Fruit fly (Drosophila melanogaster) whole organism, embryonic: ENCODE results near the gene dtn.

ENCODE experiments used
- C15 ChIP-seq: fragments of 200-800 bp; sonication (Bioruptor generic); IDR thresholded peaks from 3 replicates; pipeline ENCODE4 v1.3.6; 2022; ENCODE audit warnings: missing biosample characterization, missing genetic modification characterization
- CG10209 ChIP-seq: fragments of 200-800 bp; sonication (Bioruptor generic); optimal IDR thresholded peaks from 3 replicates; lab custom pipeline; 2017; ENCODE audit warnings: missing biosample characterization, mild to moderate bottlenecking, missing genetic modification characterization, missing genetic modification reagents
- CG1024 ChIP-seq: fragments of 200-800 bp; sonication (Bioruptor generic); IDR thresholded peaks from 2 replicates; pipeline ENCODE4 v1.3.6; 2022; ENCODE audit warnings: missing biosample characterization, missing genetic modification characterization
- CG11456 ChIP-seq: fragments of 200-800 bp; sonication (Bioruptor generic); IDR thresholded peaks from 3 replicates; pipeline ENCODE4 v1.3.6; 2022; ENCODE audit warnings: missing biosample characterization, missing genetic modification characterization
- CG13123 ChIP-seq: fragments of 200-800 bp; sonication (Bioruptor generic); optimal IDR thresholded peaks from 2 replicates; lab custom pipeline; 2016; ENCODE audit warnings: missing biosample characterization, missing genetic modification characterization
- CG13624 ChIP-seq: fragments of 200-800 bp; sonication (Bioruptor generic); optimal IDR thresholded peaks from 2 replicates; lab custom pipeline; 2016; ENCODE audit warnings: missing biosample characterization, missing genetic modification characterization
- CG15269 ChIP-seq: fragments of 200-800 bp; sonication (Bioruptor generic); optimal IDR thresholded peaks from 2 replicates; lab custom pipeline; 2018; ENCODE audit warnings: missing biosample characterization, mild to moderate bottlenecking, missing genetic modification characterization, moderate library complexity
- CG16863 ChIP-seq: fragments of 200-800 bp; sonication (Bioruptor generic); optimal IDR thresholded peaks from 3 replicates; lab custom pipeline; 2016; ENCODE audit warnings: missing biosample characterization, missing genetic modification characterization
- CG2129 ChIP-seq: fragments of 200-800 bp; sonication (Bioruptor generic); IDR thresholded peaks from 2 replicates; pipeline ENCODE4 v1.3.6; 2022; ENCODE audit warnings: missing biosample characterization, missing genetic modification characterization; ENCODE audit not compliant: partially characterized antibody
- CG2889 ChIP-seq: fragments of 200-800 bp; sonication (Bioruptor generic); IDR thresholded peaks from 3 replicates; pipeline ENCODE4 v1.3.6; 2022; ENCODE audit warnings: missing biosample characterization, missing genetic modification characterization
- CG3065 ChIP-seq: fragments of 200-800 bp; sonication (Bioruptor generic); optimal IDR thresholded peaks from 2 replicates; lab custom pipeline; 2016; ENCODE audit warnings: missing biosample characterization, missing genetic modification characterization
- CG32772 ChIP-seq: fragments of 200-800 bp; sonication (Bioruptor generic); IDR thresholded peaks from 2 replicates; pipeline ENCODE4 v1.3.6; 2022; ENCODE audit warnings: missing biosample characterization, missing genetic modification characterization
- CG3847 ChIP-seq: fragments of 200-800 bp; sonication (Bioruptor generic); IDR thresholded peaks from 2 replicates; pipeline ENCODE4 v1.3.6; 2022; ENCODE audit warnings: missing biosample characterization, missing genetic modification characterization
- CG4424 ChIP-seq: fragments of 200-800 bp; sonication (Bioruptor generic); optimal IDR thresholded peaks from 3 replicates; lab custom pipeline; 2016; ENCODE audit warnings: missing biosample characterization, missing genetic modification characterization
- CG4707 ChIP-seq: fragments of 200-800 bp; sonication (Bioruptor generic); optimal IDR thresholded peaks from 2 replicates; lab custom pipeline; 2018; ENCODE audit warnings: missing biosample characterization, mild to moderate bottlenecking, missing genetic modification characterization, moderate library complexity
- CG4730 ChIP-seq: fragments of 200-800 bp; sonication (Bioruptor generic); IDR thresholded peaks from 2 replicates; pipeline ENCODE4 v1.3.6; 2022; ENCODE audit warnings: missing biosample characterization, missing genetic modification characterization
- CG6175 ChIP-seq: fragments of 200-800 bp; sonication (Bioruptor generic); IDR thresholded peaks from 3 replicates; pipeline ENCODE4 v1.3.6; 2022; ENCODE audit warnings: missing biosample characterization, missing genetic modification characterization
- CG6254 ChIP-seq: fragments of 200-800 bp; sonication (Bioruptor generic); optimal IDR thresholded peaks from 3 replicates; lab custom pipeline; 2017; ENCODE audit warnings: mild to moderate bottlenecking, missing biosample characterization, missing genetic modification reagents, missing genetic modification characterization
- CG6854 ChIP-seq: fragments of 200-800 bp; sonication (Bioruptor generic); optimal IDR thresholded peaks from 3 replicates; lab custom pipeline; 2017; ENCODE audit warnings: missing biosample characterization, mild to moderate bottlenecking, missing genetic modification characterization
- CG7357 ChIP-seq: fragments of 200-800 bp; sonication (Bioruptor generic); IDR thresholded peaks from 3 replicates; pipeline ENCODE4 v1.3.6; 2022; ENCODE audit warnings: missing biosample characterization, missing genetic modification characterization
- CG7372 ChIP-seq: fragments of 200-800 bp; sonication (Bioruptor generic); IDR thresholded peaks from 2 replicates; pipeline ENCODE4 v1.3.6; 2022; ENCODE audit warnings: missing biosample characterization, missing genetic modification characterization
- CG9932 ChIP-seq: fragments of 200-800 bp; sonication (Bioruptor generic); IDR thresholded peaks from 2 replicates; pipeline ENCODE4 v1.3.6; 2022; ENCODE audit warnings: missing biosample characterization, missing genetic modification characterization
- Dref ChIP-seq: fragments of 200-800 bp; sonication (Bioruptor generic); IDR thresholded peaks from 2 replicates; pipeline ENCODE4 v1.3.6; 2022; ENCODE audit warnings: missing biosample characterization, missing genetic modification characterization
- E2f2 ChIP-seq: fragments of 200-800 bp; sonication (Bioruptor generic); IDR thresholded peaks from 2 replicates; pipeline ENCODE4 v1.3.6; 2022; ENCODE audit warnings: missing biosample characterization, missing genetic modification characterization
- Eip74EF ChIP-seq, 2 experiments: fragments of 200-800 bp in 1 of 2; fragments of >200 bp in 1 of 2; sonication (Bioruptor generic) in 1 of 2; optimal IDR thresholded peaks; 2 replicates each; lab custom pipeline; 2017 to 2019; ENCODE audit warnings: missing biosample characterization in 2 of 2, missing genetic modification characterization in 2 of 2, mild to moderate bottlenecking in 1 of 2, moderate library complexity in 1 of 2
- Gug ChIP-seq: fragments of 200-800 bp; sonication (Bioruptor generic); IDR thresholded peaks from 4 replicates; pipeline ENCODE4 v1.3.6; 2022; ENCODE audit warnings: missing biosample characterization, missing genetic modification characterization
- HLH3B ChIP-seq: fragments of 200-800 bp; sonication (Bioruptor generic); IDR thresholded peaks from 2 replicates; pipeline ENCODE4 v1.3.6; 2022; ENCODE audit warnings: missing biosample characterization, missing genetic modification characterization
- Jarid2 ChIP-seq: fragments of 200-800 bp; sonication (Bioruptor generic); optimal IDR thresholded peaks from 3 replicates; lab custom pipeline; 2017; ENCODE audit warnings: mild to moderate bottlenecking, missing biosample characterization, missing genetic modification reagents, missing genetic modification characterization
- Lpt ChIP-seq: fragments of >200 bp; optimal IDR thresholded peaks from 2 replicates; lab custom pipeline; 2018; ENCODE audit warnings: missing biosample characterization, missing genetic modification characterization
- MESR4 ChIP-seq: fragments of 200-800 bp; sonication (Bioruptor generic); optimal IDR thresholded peaks from 2 replicates; lab custom pipeline; 2018; ENCODE audit warnings: missing biosample characterization, mild to moderate bottlenecking, missing genetic modification characterization, moderate library complexity
- Myb ChIP-seq: fragments of 200-800 bp; sonication (Bioruptor generic); optimal IDR thresholded peaks from 2 replicates; lab custom pipeline; 2016; ENCODE audit warnings: missing biosample characterization, missing genetic modification characterization
- NFAT ChIP-seq: fragments of 200-800 bp; sonication (Bioruptor generic); IDR thresholded peaks from 2 replicates; pipeline ENCODE4 v1.3.6; 2022; ENCODE audit warnings: missing biosample characterization, missing genetic modification characterization
- Spps ChIP-seq: fragments of 200-800 bp; sonication (Bioruptor generic); optimal IDR thresholded peaks from 2 replicates; lab custom pipeline; 2018; ENCODE audit warnings: missing biosample characterization, mild to moderate bottlenecking, missing genetic modification characterization
- Sry-β ChIP-seq: fragments of 200-800 bp; sonication (Bioruptor generic); optimal IDR thresholded peaks from 2 replicates; lab custom pipeline; 2018; ENCODE audit warnings: missing biosample characterization, mild to moderate bottlenecking, missing genetic modification characterization, moderate library complexity
- chinmo ChIP-seq: fragments of 200-800 bp; sonication (Bioruptor generic); IDR thresholded peaks from 4 replicates; pipeline ENCODE4 v1.3.6; 2022; ENCODE audit warnings: missing biosample characterization, missing genetic modification characterization; ENCODE audit not compliant: partially characterized antibody
- chn ChIP-seq: fragments of 200-800 bp; sonication (Bioruptor generic); optimal IDR thresholded peaks from 2 replicates; lab custom pipeline; 2016; ENCODE audit warnings: missing biosample characterization, missing genetic modification characterization
- corto ChIP-seq: fragments of 200-800 bp; sonication (Bioruptor generic); optimal IDR thresholded peaks from 2 replicates; lab custom pipeline; 2016; ENCODE audit warnings: missing biosample characterization, mild to moderate bottlenecking, missing genetic modification characterization, moderate library complexity
- gro ChIP-seq: fragments of 200-800 bp; sonication (Bioruptor generic); optimal IDR thresholded peaks from 2 replicates; lab custom pipeline; 2016; ENCODE audit warnings: missing biosample characterization, missing genetic modification characterization
- her ChIP-seq: fragments of 200-800 bp; sonication (Bioruptor generic); optimal IDR thresholded peaks from 2 replicates; lab custom pipeline; 2016; ENCODE audit warnings: missing biosample characterization, missing genetic modification characterization
- nau ChIP-seq: fragments of 200-800 bp; sonication (Bioruptor generic); optimal IDR thresholded peaks from 3 replicates; lab custom pipeline; 2017; ENCODE audit warnings: missing biosample characterization, mild to moderate bottlenecking, missing genetic modification characterization, missing genetic modification reagents
- oc ChIP-seq: fragments of 200-800 bp; sonication (Bioruptor generic); optimal IDR thresholded peaks from 2 replicates; lab custom pipeline; 2018; ENCODE audit warnings: missing biosample characterization, mild to moderate bottlenecking, missing genetic modification characterization, moderate library complexity
- otp ChIP-seq: fragments of 200-800 bp; sonication (Bioruptor generic); IDR thresholded peaks from 3 replicates; pipeline ENCODE4, ENCODE4 v1.3.6; 2022; ENCODE audit warnings: missing biosample characterization, missing genetic modification characterization
- repo ChIP-seq: fragments of 200-800 bp; sonication (Bioruptor generic); optimal IDR thresholded peaks from 2 replicates; lab custom pipeline; 2016; ENCODE audit warnings: missing biosample characterization, missing genetic modification characterization
- sc ChIP-seq, 3 experiments: fragments of >200 bp in 2 of 3; fragments of 200-800 bp in 1 of 3; sonication (Bioruptor generic) in 1 of 3; optimal IDR thresholded peaks; 2 replicates in 2 of 3; 3 replicates in 1 of 3; lab custom pipeline; 2017; ENCODE audit warnings: mild to moderate bottlenecking in 1 of 3, missing biosample characterization in 1 of 3, missing genetic modification characterization in 1 of 3, missing genetic modification reagents in 1 of 3
- schlank ChIP-seq: fragments of 200-800 bp; sonication (Bioruptor generic); optimal IDR thresholded peaks from 2 replicates; lab custom pipeline; 2018; ENCODE audit warnings: missing biosample characterization, mild to moderate bottlenecking, missing genetic modification characterization
- ssp ChIP-seq: fragments of 200-800 bp; sonication (Bioruptor generic); IDR thresholded peaks from 2 replicates; pipeline ENCODE4 v1.3.6; 2022; ENCODE audit warnings: missing biosample characterization, missing genetic modification characterization
- trem ChIP-seq: fragments of 200-800 bp; optimal IDR thresholded peaks from 3 replicates; lab custom pipeline; 2019; ENCODE audit warnings: missing biosample characterization, mild to moderate bottlenecking, missing genetic modification characterization, moderate library complexity
- yki ChIP-seq: fragments of >200 bp; optimal IDR thresholded peaks from 3 replicates; lab custom pipeline; 2018
- z ChIP-seq: fragments of 200-800 bp; sonication (Bioruptor generic); IDR thresholded peaks from 3 replicates; pipeline ENCODE4 v1.3.6; 2022; ENCODE audit warnings: missing biosample characterization, missing genetic modification characterization
- zfh1 ChIP-seq: fragments of 200-800 bp; sonication (Bioruptor generic); IDR thresholded peaks from 3 replicates; pipeline ENCODE4 v1.3.6; 2022; ENCODE audit warnings: missing biosample characterization, missing genetic modification characterization

dtn gene

DNA sequence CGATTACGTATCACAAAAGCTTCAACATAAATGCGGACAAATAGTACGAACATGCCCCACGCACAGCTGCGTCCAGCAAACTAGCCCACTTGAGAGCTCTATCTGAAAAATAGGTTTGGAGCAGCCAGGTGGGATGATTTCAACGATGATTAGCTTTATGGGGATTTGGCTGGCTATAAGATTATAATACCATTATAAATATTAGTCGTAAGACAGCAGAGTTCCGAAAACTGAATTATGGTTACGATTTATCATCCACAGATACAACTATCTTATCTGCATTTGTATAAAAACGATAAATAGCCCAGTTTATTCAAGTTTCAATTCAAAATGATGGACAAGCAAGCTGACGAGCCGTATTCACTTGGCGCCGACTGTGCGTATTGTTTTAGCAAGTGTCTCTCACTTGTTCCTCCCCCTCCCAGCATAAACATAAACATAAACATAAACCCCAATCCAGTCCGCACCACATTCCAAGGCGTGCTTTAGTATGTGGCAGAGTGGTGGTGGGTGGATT lies 38.2 kb downstream of the dtn start (continued):
- TF ChIP-seq CG1024 (GFP tag; lab: Robert Waterston, UW) (no peak), sc (optimal IDR thresholded peaks at IDR 0.05; lab: Kevin White, UChicago) (no peak), sc (GFP tag; optimal IDR thresholded peaks at IDR 0.05; lab: Kevin White, UChicago) (peak; percentile 41), z (GFP tag; lab: Robert Waterston, UW) (no peak), CG9932 (GFP tag; lab: Robert Waterston, UW) (peak; percentile 48; the same call in 1 of the 2 replicates), CG3065 (GFP tag; lab: Kevin White, UChicago) (no peak), chinmo (GFP tag; lab: Robert Waterston, UW) (no peak), CG6175 (GFP tag; lab: Robert Waterston, UW) (peak; percentile 45; the same call in 1 of the 3 replicates), MESR4 (GFP tag; lab: Kevin White, UChicago) (no peak), CG6854 (GFP tag; lab: Kevin White, UChicago) (peak; percentile 83), repo (GFP tag; lab: Kevin White, UChicago) (no peak), E2f2 (peak; percentile 42; the same call in 1 of the 2 replicates), CG6254 (peak; percentile 62), Dref (GFP tag; lab: Robert Waterston, UW) (no peak), CG13624 (GFP tag; lab: Kevin White, UChicago) (peak; percentile 49), Spps (tag; lab: Kevin White, UChicago) (peak; percentile 0), corto (GFP tag; lab: Kevin White, UChicago) (no peak), HLH3B (GFP tag; lab: Robert Waterston, UW) (peak; percentile 55), CG10209 (GFP tag; lab: Kevin White, UChicago) (peak; percentile 81), C15 (GFP tag; lab: Robert Waterston, UW) (no peak), schlank (peak; percentile 72), CG16863 (peak; percentile 35), CG32772 (GFP tag; lab: Robert Waterston, UW) (no peak; the same call in 1 of the 2 replicates), Lpt (GFP tag; lab: Kevin White, UChicago) (no peak), Eip74EF (GFP tag; optimal IDR thresholded peaks at IDR 0.05; lab: Kevin White, UChicago) (peak in 1 of 2 experiments; percentile 82), trem (tag; lab: Kevin White, UChicago) (peak; percentile 22), zfh1 (GFP tag; lab: Robert Waterston, UW) (0 out of 3 replicates have a peak, but pooled peaks have one; percentile 37), CG4730 (GFP tag; lab: Robert Waterston, UW) (peak; percentile 49; the same call in 1 of the 2 replicates), oc (peak; percentile 27), chn (GFP tag; lab: Kevin White, UChicago) (peak; percentile 58), NFAT (GFP tag; lab: Robert Waterston, UW) (no peak), Myb (GFP tag; lab: Kevin White, UChicago) (no peak), CG3847 (peak; percentile 67), CG7357 (GFP tag; lab: Robert Waterston, UW) (peak; percentile 35; the same call in 1 of the 3 replicates), CG15269 (tag; lab: Kevin White, UChicago) (peak; percentile 85), yki (lab: Kevin White, UChicago) (no peak), her (no peak), Jarid2 (GFP tag; lab: Kevin White, UChicago) (peak; percentile 68), nau (GFP tag; lab: Kevin White, UChicago) (peak; percentile 85), ssp (GFP tag; lab: Robert Waterston, UW) (peak; percentile 37; the same call in 1 of the 2 replicates), CG13123 (GFP tag; lab: Kevin White, UChicago) (no peak), CG7372 (GFP tag; lab: Robert Waterston, UW) (peak; percentile 54; the same call in 1 of the 2 replicates), CG2889 (GFP tag; lab: Robert Waterston, UW) (no peak), otp (GFP tag; lab: Robert Waterston, UW) (no peak), Sry-β (GFP tag; lab: Kevin White, UChicago) (no peak), gro (GFP tag; lab: Kevin White, UChicago) (peak; percentile 58), CG4707 (GFP tag; lab: Kevin White, UChicago) (no peak), CG2129 (no peak), CG4424 (peak; percentile 61), CG11456 (GFP tag; lab: Robert Waterston, UW) (peak; percentile 71; the same call in 1 of the 3 replicates), Gug (GFP tag; lab: Robert Waterston, UW) (peak; percentile 64; the same call in 3 of the 4 replicates)
